Worm (Caenorhabditis elegans) whole organism, mixed stage, embryonic: ENCODE results near the gene egl-1.
A peak's percentile ranks its signal among the peaks of the same experiment; 100 is the strongest.

ENCODE experiments used
- M03D4.4 ChIP-seq: sonication (generic microtip); optimal IDR thresholded peaks from 2 replicates; lab custom pipeline; 2017; ENCODE audit warnings: mild to moderate bottlenecking, missing genetic modification characterization, missing compliant biosample characterization
- bed-3 ChIP-seq: fragments of 200-800 bp; sonication (Bioruptor generic); optimal IDR thresholded peaks from 3 replicates; lab custom pipeline; 2018; ENCODE audit warnings: mild to moderate bottlenecking, missing genetic modification characterization, moderate library complexity, missing compliant biosample characterization
- blmp-1 ChIP-seq: fragments of 150-350 bp; optimal IDR thresholded peaks from 2 replicates; lab custom pipeline; 2014; ENCODE audit warnings: missing biosample characterization, missing genetic modification characterization
- ceh-39 ChIP-seq: fragments of 150-350 bp; optimal IDR thresholded peaks from 2 replicates; lab custom pipeline; 2014; ENCODE audit warnings: missing biosample characterization, missing genetic modification characterization
- ceh-83 ChIP-seq: fragments of 200-800 bp; sonication (Bioruptor generic); optimal IDR thresholded peaks from 2 replicates; lab custom pipeline; 2018; ENCODE audit warnings: mild to moderate bottlenecking, missing genetic modification characterization, missing compliant biosample characterization
- ces-1 ChIP-seq: fragments of 150-350 bp; optimal IDR thresholded peaks from 2 replicates; lab custom pipeline; 2014; ENCODE audit warnings: missing biosample characterization, missing genetic modification reagents, missing genetic modification characterization
- drap-1 ChIP-seq: fragments of 200-800 bp; sonication (Bioruptor generic); optimal IDR thresholded peaks from 3 replicates; lab custom pipeline; 2018; ENCODE audit warnings: mild to moderate bottlenecking, missing genetic modification characterization, missing compliant biosample characterization
- elt-1 ChIP-seq: sonication (generic microtip); optimal IDR thresholded peaks from 2 replicates; lab custom pipeline; 2017; ENCODE audit warnings: missing genetic modification characterization, mild to moderate bottlenecking, missing compliant biosample characterization, antibody characterized with exemption, moderate library complexity, borderline replicate concordance; ENCODE audit not compliant: insufficient read depth
- ham-2 ChIP-seq: fragments of 200-800 bp; sonication (Bioruptor generic); optimal IDR thresholded peaks from 2 replicates; lab custom pipeline; 2018; ENCODE audit warnings: mild to moderate bottlenecking, missing genetic modification characterization, missing compliant biosample characterization
- hlh-1 ChIP-seq: fragments of 150-350 bp; optimal IDR thresholded peaks from 2 replicates; lab custom pipeline; 2014; ENCODE audit warnings: missing biosample characterization, missing genetic modification reagents, missing genetic modification characterization
- lin-13 ChIP-seq: fragments of 150-350 bp; optimal IDR thresholded peaks from 2 replicates; lab custom pipeline; 2014; ENCODE audit warnings: missing biosample characterization, missing genetic modification characterization
- lin-32 ChIP-seq: fragments of 200-800 bp; sonication (Bioruptor generic); optimal IDR thresholded peaks from 2 replicates; lab custom pipeline; 2018; ENCODE audit warnings: mild to moderate bottlenecking, missing genetic modification characterization, missing compliant biosample characterization
- lsy-2 ChIP-seq: fragments of 150-350 bp; optimal IDR thresholded peaks from 2 replicates; lab custom pipeline; 2014; ENCODE audit warnings: missing biosample characterization, missing genetic modification characterization
- mab-5 ChIP-seq: fragments of 150-350 bp; optimal IDR thresholded peaks from 2 replicates; lab custom pipeline; 2014; ENCODE audit warnings: missing biosample characterization, missing genetic modification characterization
- mep-1 ChIP-seq: fragments of 150-350 bp; optimal IDR thresholded peaks from 2 replicates; lab custom pipeline; 2017; ENCODE audit warnings: missing biosample characterization, missing genetic modification reagents, missing genetic modification characterization, inconsistent platforms
- nhr-12 ChIP-seq: fragments of 150-350 bp; optimal IDR thresholded peaks from 2 replicates; lab custom pipeline; 2014; ENCODE audit warnings: missing biosample characterization, missing genetic modification characterization
- nhr-2 ChIP-seq: fragments of 150-350 bp; optimal IDR thresholded peaks from 2 replicates; lab custom pipeline; 2014; ENCODE audit warnings: missing biosample characterization, missing genetic modification characterization
- nhr-237 ChIP-seq: fragments of 150-350 bp; optimal IDR thresholded peaks from 2 replicates; lab custom pipeline; 2014; ENCODE audit warnings: missing biosample characterization, missing genetic modification characterization
- sem-2 ChIP-seq: fragments of 200-800 bp; sonication (Bioruptor generic); optimal IDR thresholded peaks from 2 replicates; lab custom pipeline; 2018; ENCODE audit warnings: mild to moderate bottlenecking, missing genetic modification characterization, missing compliant biosample characterization
- snpc-4 ChIP-seq: fragments of 150-350 bp; optimal IDR thresholded peaks from 2 replicates; lab custom pipeline; 2014; ENCODE audit warnings: missing biosample characterization, missing genetic modification characterization
- sptf-1 ChIP-seq: sonication (generic microtip); optimal IDR thresholded peaks from 2 replicates; lab custom pipeline; 2017; ENCODE audit warnings: mild to moderate bottlenecking, missing genetic modification characterization, moderate library complexity, missing compliant biosample characterization
- tbx-8 ChIP-seq: fragments of 200-800 bp; sonication (Bioruptor generic); optimal IDR thresholded peaks from 2 replicates; lab custom pipeline; 2018; ENCODE audit warnings: mild to moderate bottlenecking, missing genetic modification characterization, moderate library complexity, missing compliant biosample characterization
- unc-120 ChIP-seq: sonication (generic microtip); optimal IDR thresholded peaks from 2 replicates; lab custom pipeline; 2017; ENCODE audit warnings: missing genetic modification characterization, missing compliant biosample characterization; ENCODE audit not compliant: poor library complexity, severe bottlenecking
- unc-39 ChIP-seq: fragments of 150-350 bp; optimal IDR thresholded peaks from 2 replicates; lab custom pipeline; 2014; ENCODE audit warnings: missing biosample characterization, missing genetic modification characterization
- unc-62 ChIP-seq: fragments of 150-350 bp; optimal IDR thresholded peaks from 2 replicates; lab custom pipeline; 2014; ENCODE audit warnings: missing biosample characterization, missing genetic modification reagents, missing genetic modification characterization
- zip-8 ChIP-seq: fragments of 150-350 bp; optimal IDR thresholded peaks from 2 replicates; lab custom pipeline; 2014; ENCODE audit warnings: missing biosample characterization, missing genetic modification characterization
- ztf-11 ChIP-seq: fragments of 150-350 bp; optimal IDR thresholded peaks from 2 replicates; lab custom pipeline; 2014; ENCODE audit warnings: missing biosample characterization, missing genetic modification characterization

Gene egl-1

DNA sequence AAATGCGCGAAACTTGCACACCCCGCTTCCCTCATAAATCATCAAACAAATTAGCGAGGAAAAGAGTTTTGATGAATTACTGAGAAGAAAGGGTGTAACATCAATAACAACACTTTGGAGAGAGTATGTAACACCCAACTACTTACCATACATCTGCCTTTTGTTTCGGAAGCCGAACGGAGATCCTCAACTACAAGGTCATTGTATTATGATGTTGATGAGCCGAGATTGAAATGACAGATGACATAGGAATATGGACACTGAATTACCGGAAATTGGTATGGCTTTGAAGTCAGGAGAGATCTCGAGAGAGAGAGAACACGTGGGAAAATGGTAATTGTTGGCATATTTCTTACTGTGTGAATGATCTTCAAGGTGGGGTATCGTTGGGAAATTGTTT is 6.1 kb downstream of the egl-1 start:
- peak; percentile 51 for TF ChIP-seq unc-62
- peak; percentile 42 for TF ChIP-seq ham-2 (GFP tag; lab: Kevin White, UChicago)
- no peak for TF ChIP-seq snpc-4

DNA sequence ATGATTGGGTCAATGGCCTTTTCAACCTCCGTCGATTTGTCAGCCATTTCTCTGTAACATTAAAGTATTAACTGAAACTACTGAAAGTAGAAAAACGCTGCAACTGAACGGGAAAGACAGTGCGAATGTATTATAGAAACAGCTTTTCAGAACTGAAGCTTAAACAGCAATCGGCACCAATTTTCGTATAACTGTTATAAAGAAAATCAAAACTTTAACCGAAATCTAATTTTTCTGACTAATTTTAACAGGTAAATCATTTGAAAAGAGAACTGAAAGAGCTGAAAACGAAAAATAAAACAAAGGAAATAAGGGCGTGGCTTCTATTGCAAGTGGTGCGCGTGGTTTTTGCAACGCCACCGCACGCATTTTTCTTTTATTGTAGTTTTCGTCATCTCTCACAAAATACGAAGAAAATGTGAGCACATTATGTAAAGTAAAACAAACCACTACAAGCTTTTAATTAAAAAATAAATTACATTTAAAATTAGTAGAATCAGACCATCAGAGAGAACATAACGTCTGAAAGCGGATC is 7.1 kb downstream of the egl-1 start, which contains the start of gene rrsr-1:
TSS of gene rrsr-1 (minus strand) at position 51 of the 535 bp plus-strand sequence.
- TF ChIP-seq M03D4.4 (tag; lab: Kevin White, UChicago) (peak; percentile 46), drap-1 (peak; percentile 54), lsy-2 (tag; lab: Kevin White, UChicago) (peak; percentile 18), hlh-1 (tag; lab: Kevin White, UChicago) (peak; percentile 12), mep-1 (tag; lab: Kevin White, UChicago) (no peak), ceh-83 (GFP tag; lab: Kevin White, UChicago) (no peak), sptf-1 (tag; lab: Kevin White, UChicago) (peak; percentile 36), bed-3 (GFP tag; lab: Kevin White, UChicago) (no peak), zip-8 (tag; lab: Kevin White, UChicago) (no peak), nhr-2 (tag; lab: Kevin White, UChicago) (peak; percentile 12), tbx-8 (GFP tag; lab: Kevin White, UChicago) (no peak), elt-1 (tag; lab: Kevin White, UChicago) (no peak)

DNA sequence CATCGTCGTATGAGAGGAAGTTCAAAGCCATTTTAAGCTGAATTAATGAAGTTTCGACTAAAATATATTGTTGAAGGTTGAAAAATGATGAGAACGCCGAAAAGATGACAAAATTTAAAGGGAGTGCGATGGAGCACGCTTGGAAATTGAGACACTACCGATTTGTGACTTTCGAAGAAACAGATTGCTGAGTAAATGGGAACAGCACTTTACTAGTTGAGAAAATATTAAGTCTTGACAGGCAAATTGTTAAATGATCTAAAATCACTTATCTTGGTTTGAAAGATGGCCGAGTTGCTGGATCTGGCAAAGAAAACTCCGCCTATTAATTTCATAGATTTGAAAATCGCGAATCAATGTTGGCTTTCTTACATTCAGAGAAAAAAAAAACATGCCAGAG is 8.9 kb downstream of the egl-1 start, which contains the start of gene rpoa-12:
TSS of gene rpoa-12 (minus strand) at position 37 of the 400 bp plus-strand sequence.
- no peak for TF ChIP-seq snpc-4
- TF ChIP-seq sem-2 (GFP tag; lab: Kevin White, UChicago): no peak
- peak; percentile 41 for TF ChIP-seq ces-1
- peak; percentile 69 for TF ChIP-seq drap-1
- TF ChIP-seq nhr-237 (tag; lab: Kevin White, UChicago): peak; percentile 16
- TF ChIP-seq mep-1 (tag; lab: Kevin White, UChicago): peak; percentile 21
- TF ChIP-seq unc-39 (tag; lab: Kevin White, UChicago): no peak

DNA sequence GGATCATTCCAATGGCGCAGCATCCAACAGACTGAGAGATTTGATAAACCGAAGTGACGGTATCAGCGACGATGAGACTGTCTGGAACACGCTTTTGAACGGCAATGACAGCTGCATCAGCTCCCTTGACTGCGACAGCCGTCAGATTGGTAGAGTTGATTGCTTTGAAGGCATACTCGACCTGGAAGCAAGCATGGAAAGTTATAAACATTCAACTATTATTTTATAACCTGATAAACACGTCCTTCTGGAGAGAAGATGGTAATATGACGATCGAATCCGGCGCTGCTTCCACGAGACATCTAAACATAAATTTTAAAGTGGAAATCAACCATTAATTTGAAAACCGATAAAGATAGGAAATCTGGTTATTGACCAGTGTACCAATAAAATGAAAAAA is 9.8 kb downstream of the egl-1 start, which contains the start of gene pas-1:
TSS of gene pas-1 (minus strand) at position 302 of the 400 bp plus-strand sequence.
- TF ChIP-seq mab-5 (tag; lab: Kevin White, UChicago) (no peak), tbx-8 (GFP tag; lab: Kevin White, UChicago) (no peak), mep-1 (tag; lab: Kevin White, UChicago) (no peak)

DNA sequence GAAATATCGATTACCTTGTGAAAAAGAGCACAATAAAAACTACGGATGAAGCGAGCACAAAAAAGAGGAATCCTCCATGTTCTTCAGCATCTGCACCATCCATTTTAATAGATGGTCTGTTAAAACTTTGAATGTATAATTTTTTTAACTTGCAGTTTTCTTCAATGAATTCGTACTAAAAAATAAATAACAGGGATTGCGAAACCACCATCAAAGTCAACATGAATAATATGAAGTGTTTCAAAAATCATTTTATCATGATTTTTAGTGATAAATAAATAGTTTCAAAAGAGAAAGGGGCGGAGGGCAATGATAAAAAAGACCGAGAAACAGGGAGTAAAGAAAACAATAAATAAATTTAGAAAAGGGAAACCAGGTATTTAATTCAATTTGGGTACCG is 10.8 kb downstream of the egl-1 start, which contains the start of gene dhs-22:
TSS of gene dhs-22 (minus strand) at position 116 of the 400 bp plus-strand sequence.
- TF ChIP-seq tbx-8 (GFP tag; lab: Kevin White, UChicago) (no peak), elt-1 (tag; lab: Kevin White, UChicago) (no peak)
- TF ChIP-seq, all 35 proteins: peak for 0

DNA sequence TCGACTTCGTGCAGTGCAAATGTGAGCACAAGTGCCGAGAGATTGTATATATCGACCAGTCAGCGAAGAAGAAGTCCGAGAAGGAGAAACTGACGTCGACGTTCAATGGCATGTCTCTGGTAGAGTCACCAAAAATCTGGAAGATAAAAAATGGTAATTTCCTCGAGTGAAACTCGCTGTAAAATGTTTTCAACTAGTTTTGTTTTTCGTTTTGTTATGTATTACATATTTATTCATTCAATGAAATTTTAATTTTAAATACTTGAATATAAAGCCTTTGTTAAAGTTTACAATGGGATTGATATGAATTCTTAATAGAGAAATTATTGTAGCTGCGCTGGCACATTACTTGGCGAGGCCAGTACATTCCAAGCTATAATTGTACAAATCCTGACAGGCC is 12.3 kb downstream of the egl-1 start:
- TF ChIP-seq ztf-11 (tag; lab: Kevin White, UChicago): no peak
- no peak for TF ChIP-seq hlh-1 (tag; lab: Kevin White, UChicago)
- no peak for TF ChIP-seq blmp-1 (tag; lab: Kevin White, UChicago)
- TF ChIP-seq nhr-237 (tag; lab: Kevin White, UChicago): no peak
- no peak for TF ChIP-seq ces-1
- TF ChIP-seq elt-1 (tag; lab: Kevin White, UChicago): no peak
- TF ChIP-seq, all 35 proteins: peak for 0

DNA sequence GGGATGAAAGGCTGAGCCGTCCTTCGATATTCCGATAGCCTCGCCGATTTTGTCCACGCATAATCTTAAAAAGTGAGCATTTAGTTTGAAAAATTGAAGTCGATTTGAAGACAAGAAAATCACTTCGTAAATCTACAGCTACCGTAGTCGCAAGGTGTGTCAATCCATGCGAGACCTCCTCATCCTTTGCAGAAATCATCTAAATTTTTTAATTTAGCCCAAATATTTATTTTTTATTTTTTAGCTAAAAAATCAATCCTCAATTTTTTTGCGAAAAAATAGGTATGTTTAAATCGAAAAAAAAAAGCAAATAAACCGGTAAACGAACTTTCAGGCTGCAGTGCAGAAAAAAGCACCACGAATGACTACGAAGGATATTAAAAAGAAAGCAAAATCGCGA is 14.4 kb downstream of the egl-1 start, which contains the start of the genes nxf-2 and set-31:
TSS of gene nxf-2 (minus strand) at position 101 of the 400 bp plus-strand sequence.
TSS of gene set-31 (plus strand) at position 169 of the 400 bp plus-strand sequence.
- TF ChIP-seq nhr-12 (tag; lab: Kevin White, UChicago) (no peak), unc-120 (tag; lab: Kevin White, UChicago) (no peak), mab-5 (tag; lab: Kevin White, UChicago) (no peak), lin-32 (no peak), lin-13 (tag; lab: Kevin White, UChicago) (no peak), ceh-39 (no peak)
